Worm (Caenorhabditis elegans) whole organism, L4 larva: ENCODE data around the gene F59B10.4.

Source experiments
- aha-1 ChIP-seq: fragments of 150-350 bp; peaks from one replicate; lab custom pipeline; 2014; ENCODE audit warnings: missing biosample characterization, missing genetic modification characterization
- ama-1 ChIP-seq: fragments of 150-350 bp; optimal IDR thresholded peaks from 2 replicates; lab custom pipeline; 2014; ENCODE audit warnings: inconsistent platforms, mixed read lengths
- ceh-32 ChIP-seq: sonication (generic microtip); optimal IDR thresholded peaks from 2 replicates; lab custom pipeline; 2016; ENCODE audit warnings: mild to moderate bottlenecking, missing genetic modification characterization, missing compliant biosample characterization; ENCODE audit not compliant: poor library complexity
- fkh-10 ChIP-seq: fragments of 150-350 bp; optimal IDR thresholded peaks from 2 replicates; lab custom pipeline; 2014; ENCODE audit warnings: missing biosample characterization, missing genetic modification reagents, missing genetic modification characterization
- hif-1 ChIP-seq, 2 experiments: sonication (generic microtip); optimal IDR thresholded peaks; 2 replicates each; lab custom pipeline; 2016 to 2017; ENCODE audit warnings: missing compliant biosample characterization in 2 of 2, missing genetic modification characterization in 2 of 2, missing genetic modification reagents in 2 of 2, missing genotype in 2 of 2, mild to moderate bottlenecking in 1 of 2
- hlh-30 ChIP-seq: sonication (generic microtip); optimal IDR thresholded peaks from 2 replicates; lab custom pipeline; 2017; ENCODE audit warnings: antibody characterized with exemption, mild to moderate bottlenecking, missing genetic modification characterization, missing compliant biosample characterization; ENCODE audit not compliant: insufficient read depth
- mdl-1 ChIP-seq, 2 experiments: fragments of 150-350 bp in 1 of 2; sonication (generic microtip) in 1 of 2; optimal IDR thresholded peaks; 2 replicates each; lab custom pipeline; 2014 to 2017; ENCODE audit warnings: missing biosample characterization in 2 of 2, missing genetic modification characterization in 2 of 2
- nhr-11 ChIP-seq: fragments of 150-350 bp; optimal IDR thresholded peaks from 2 replicates; lab custom pipeline; 2014; ENCODE audit warnings: missing biosample characterization, missing genetic modification characterization
- php-3 ChIP-seq: fragments of 200-800 bp; sonication (Bioruptor generic); IDR thresholded peaks from 2 replicates; pipeline ENCODE4 v1.3.6; 2022; ENCODE audit warnings: missing genetic modification reagents, missing genetic modification characterization, missing compliant biosample characterization
- pqm-1 ChIP-seq: sonication (generic microtip); optimal IDR thresholded peaks from 2 replicates; lab custom pipeline; 2017; ENCODE audit warnings: missing biosample characterization, missing genetic modification characterization
- snpc-4 ChIP-seq: fragments of 150-350 bp; optimal IDR thresholded peaks from 2 replicates; lab custom pipeline; 2014; ENCODE audit warnings: missing biosample characterization, missing genetic modification characterization
- zfp-3 ChIP-seq: fragments of 200-800 bp; sonication (Bioruptor generic); conservative IDR thresholded peaks from 2 replicates; pipeline ENCODE4 v1.3.6; 2022; ENCODE audit warnings: missing genetic modification reagents, missing genetic modification characterization, missing compliant biosample characterization
- ztf-11 ChIP-seq: fragments of 150-350 bp; optimal IDR thresholded peaks from 2 replicates; lab custom pipeline; 2014; ENCODE audit warnings: missing biosample characterization, missing genetic modification characterization

ce11 chrII:10556550-10557205 lies 37.8 kb upstream of the F59B10.4 start:
- TF ChIP-seq nhr-11 (tag; lab: Kevin White, UChicago) (no peak), snpc-4 (no peak), mdl-1 (tag; optimal IDR thresholded peaks at IDR 0.05; lab: Kevin White, UChicago) (no peak), zfp-3 (GFP tag; lab: Robert Waterston, UW) (no peak), ama-1 (peak; percentile 42), hif-1 (tag; optimal IDR thresholded peaks at IDR 0.05; lab: Kevin White, UChicago) (peak in 1 of 2 experiments; percentile 24), aha-1 (peak; percentile 8), php-3 (GFP tag; lab: Robert Waterston, UW) (no peak), fkh-10 (GFP tag; lab: Kevin White, UChicago) (no peak), pqm-1 (tag; lab: Kevin White, UChicago) (peak; percentile 48), hlh-30 (tag; lab: Kevin White, UChicago) (no peak), ceh-32 (no peak), ztf-11 (tag; lab: Kevin White, UChicago) (no peak)
